Worm (Caenorhabditis elegans) whole organism, young adult: ENCODE measurements around the gene Y54G2A.41.
"Not testable (repeated sequence)": the region's sequence is repeated elsewhere in the genome, so short reads cannot be mapped to it uniquely, and the experiment has no call there.

Source experiments
- B0035.1 ChIP-seq: sonication (generic microtip); optimal IDR thresholded peaks from 2 replicates; lab custom pipeline; 2016; ENCODE audit warnings: missing genetic modification characterization, mild to moderate bottlenecking, missing compliant biosample characterization, missing genotype, missing genetic modification reagents
- B0261.1 ChIP-seq: sonication (generic microtip); optimal IDR thresholded peaks from 2 replicates; lab custom pipeline; 2016; ENCODE audit warnings: mild to moderate bottlenecking, missing genetic modification characterization, moderate library complexity, missing compliant biosample characterization
- F23B12.7 ChIP-seq: sonication (generic microtip); optimal IDR thresholded peaks from 2 replicates; lab custom pipeline; 2017; ENCODE audit warnings: missing genetic modification characterization, mild to moderate bottlenecking, missing compliant biosample characterization, antibody characterized with exemption, moderate library complexity; ENCODE audit not compliant: insufficient read depth
- F33H1.4 ChIP-seq: fragments of 200-800 bp; sonication (Bioruptor generic); IDR thresholded peaks from 2 replicates; pipeline ENCODE4 v1.3.6; 2022; ENCODE audit warnings: missing genetic modification reagents, missing genetic modification characterization, missing compliant biosample characterization
- F37B4.10 ChIP-seq: fragments of 200-800 bp; sonication (Bioruptor generic); IDR thresholded peaks from 2 replicates; pipeline ENCODE4 v1.3.6; 2022; ENCODE audit warnings: missing genetic modification characterization, missing compliant biosample characterization
- F39B2.1 ChIP-seq: fragments of 200-800 bp; sonication (Bioruptor generic); IDR thresholded peaks from 2 replicates; pipeline ENCODE4 v1.3.6; 2022; ENCODE audit warnings: missing genetic modification reagents, missing genetic modification characterization, missing compliant biosample characterization
- ZK185.1 ChIP-seq: sonication (generic microtip); optimal IDR thresholded peaks from 2 replicates; lab custom pipeline; 2016; ENCODE audit warnings: mild to moderate bottlenecking, missing genetic modification characterization, missing compliant biosample characterization; ENCODE audit not compliant: poor library complexity, severe bottlenecking
- atf-7 ChIP-seq: sonication (generic microtip); optimal IDR thresholded peaks from 2 replicates; lab custom pipeline; 2017; ENCODE audit warnings: mild to moderate bottlenecking, missing genetic modification characterization, missing compliant biosample characterization
- attf-6 ChIP-seq: fragments of 200-800 bp; sonication (Bioruptor generic); IDR thresholded peaks from 2 replicates; pipeline ENCODE4 v1.3.6; 2022; ENCODE audit warnings: missing genetic modification reagents, missing genetic modification characterization, missing compliant biosample characterization
- cebp-1 ChIP-seq, 2 experiments: fragments of 200-800 bp in 1 of 2; sonication (Bioruptor generic) in 1 of 2; sonication (generic microtip) in 1 of 2; IDR thresholded peaks in 1 of 2; optimal IDR thresholded peaks in 1 of 2; 2 replicates each; pipeline versions ENCODE4 v1.3.6 to Lab custom; 2017 to 2022; ENCODE audit warnings: missing compliant biosample characterization in 2 of 2, missing genetic modification characterization in 2 of 2, mild to moderate bottlenecking in 1 of 2, missing genetic modification reagents in 1 of 2, moderate library complexity in 1 of 2
- ceh-91 ChIP-seq: fragments of 200-800 bp; sonication (Bioruptor generic); IDR thresholded peaks from 2 replicates; pipeline ENCODE4 v1.3.6; 2022; ENCODE audit warnings: missing genetic modification reagents, missing genetic modification characterization, missing compliant biosample characterization
- chd-7 ChIP-seq: sonication (generic microtip); optimal IDR thresholded peaks from 2 replicates; lab custom pipeline; 2016; ENCODE audit warnings: mild to moderate bottlenecking, missing genetic modification characterization, moderate library complexity, missing compliant biosample characterization
- die-1 ChIP-seq: sonication (generic microtip); optimal IDR thresholded peaks from 2 replicates; lab custom pipeline; 2016; ENCODE audit warnings: missing genotype, mild to moderate bottlenecking, missing genetic modification characterization, missing compliant biosample characterization
- dox-1 ChIP-seq: fragments of 200-800 bp; sonication (Bioruptor generic); IDR thresholded peaks from 2 replicates; pipeline ENCODE4 v1.3.6; 2022; ENCODE audit warnings: missing genetic modification reagents, missing genetic modification characterization, missing compliant biosample characterization
- efl-1 ChIP-seq: fragments of 150-350 bp; optimal IDR thresholded peaks from 2 replicates; lab custom pipeline; 2014; ENCODE audit warnings: missing biosample characterization, missing genetic modification reagents, missing genetic modification characterization
- egrh-3 ChIP-seq: fragments of 200-800 bp; sonication (Bioruptor generic); IDR thresholded peaks from 2 replicates; pipeline ENCODE4 v1.3.6; 2022; ENCODE audit warnings: missing genetic modification reagents, missing genetic modification characterization, missing compliant biosample characterization
- hlh-26 ChIP-seq: fragments of 200-800 bp; sonication (Bioruptor generic); conservative IDR thresholded peaks from 2 replicates; pipeline ENCODE4 v1.3.6; 2022; ENCODE audit warnings: missing genetic modification reagents, missing genetic modification characterization, missing compliant biosample characterization
- hmg-1.2 ChIP-seq: fragments of 200-800 bp; sonication (Bioruptor generic); IDR thresholded peaks from 2 replicates; pipeline ENCODE4 v1.3.6; 2022; ENCODE audit warnings: missing genetic modification reagents, missing genetic modification characterization, missing compliant biosample characterization
- hmg-20 ChIP-seq: fragments of 200-800 bp; sonication (Bioruptor generic); IDR thresholded peaks from 2 replicates; pipeline ENCODE4 v1.3.6; 2022; ENCODE audit warnings: missing genetic modification reagents, missing genetic modification characterization, missing compliant biosample characterization
- let-526 ChIP-seq: fragments of 200-800 bp; sonication (Bioruptor generic); IDR thresholded peaks from 2 replicates; pipeline ENCODE4 v1.3.6; 2022; ENCODE audit warnings: missing genetic modification reagents, missing genetic modification characterization, missing compliant biosample characterization
- lin-54 ChIP-seq: fragments of 200-800 bp; sonication (Bioruptor generic); optimal IDR thresholded peaks from 2 replicates; lab custom pipeline; 2018; ENCODE audit warnings: mild to moderate bottlenecking, missing genetic modification characterization, missing compliant biosample characterization
- lsl-1 ChIP-seq: fragments of 200-800 bp; sonication (Bioruptor generic); optimal IDR thresholded peaks from 2 replicates; lab custom pipeline; 2018; ENCODE audit warnings: mild to moderate bottlenecking, missing genetic modification characterization, moderate library complexity, missing compliant biosample characterization
- madf-3 ChIP-seq: fragments of 200-800 bp; sonication (Bioruptor generic); IDR thresholded peaks from 2 replicates; pipeline ENCODE4 v1.3.6; 2022; ENCODE audit warnings: missing genetic modification reagents, missing genetic modification characterization, missing compliant biosample characterization
- madf-6 ChIP-seq: fragments of 200-800 bp; sonication (Bioruptor generic); IDR thresholded peaks from 2 replicates; pipeline ENCODE4 v1.3.6; 2022; ENCODE audit warnings: missing genetic modification reagents, missing genetic modification characterization, missing compliant biosample characterization
- mcd-1 ChIP-seq: fragments of 200-800 bp; sonication (Bioruptor generic); IDR thresholded peaks from 2 replicates; pipeline ENCODE4 v1.3.6; 2022; ENCODE audit warnings: missing genetic modification reagents, missing genetic modification characterization, missing compliant biosample characterization
- mxl-1 ChIP-seq: sonication (generic microtip); optimal IDR thresholded peaks from 2 replicates; lab custom pipeline; 2016; ENCODE audit warnings: missing genetic modification characterization, missing compliant biosample characterization
- pbrm-1 ChIP-seq: fragments of 200-800 bp; sonication (Bioruptor generic); IDR thresholded peaks from 2 replicates; pipeline ENCODE4 v1.3.6; 2022; ENCODE audit warnings: missing genetic modification reagents, missing genetic modification characterization, missing compliant biosample characterization
- pha-4 ChIP-seq: fragments of 150-350 bp; sonication (generic microtip); optimal IDR thresholded peaks from 2 replicates; lab custom pipeline; 2014; ENCODE audit warnings: missing biosample characterization, missing genetic modification reagents, missing genetic modification characterization
- rcor-1 ChIP-seq: fragments of 200-800 bp; sonication (Bioruptor generic); IDR thresholded peaks from 2 replicates; pipeline ENCODE4 v1.3.6; 2022; ENCODE audit warnings: missing genetic modification reagents, missing genetic modification characterization, missing compliant biosample characterization
- rec-8 ChIP-seq, 2 experiments: sonication (generic microtip); optimal IDR thresholded peaks; 2 replicates each; lab custom pipeline; 2016; ENCODE audit warnings: mild to moderate bottlenecking in 2 of 2, missing genetic modification characterization in 2 of 2, missing genetic modification reagents in 2 of 2, missing genotype in 2 of 2, missing biosample characterization in 1 of 2, missing compliant biosample characterization in 1 of 2, moderate library complexity in 1 of 2
- snpc-1.3 ChIP-seq: sonication (generic microtip); optimal IDR thresholded peaks from 2 replicates; lab custom pipeline; 2017; ENCODE audit warnings: missing genetic modification characterization, mild to moderate bottlenecking, missing compliant biosample characterization, antibody characterized with exemption, moderate library complexity, missing genotype, missing genetic modification reagents; ENCODE audit not compliant: insufficient read depth
- tbx-9 ChIP-seq: sonication (generic microtip); optimal IDR thresholded peaks from 2 replicates; lab custom pipeline; 2016; ENCODE audit warnings: borderline replicate concordance, missing genetic modification characterization, inconsistent platforms, missing compliant biosample characterization
- tlf-1 ChIP-seq: fragments of 200-800 bp; sonication (Bioruptor generic); optimal IDR thresholded peaks from 2 replicates; lab custom pipeline; 2018; ENCODE audit warnings: mild to moderate bottlenecking, missing genetic modification characterization, missing compliant biosample characterization
- unc-130 ChIP-seq: sonication (generic microtip); optimal IDR thresholded peaks from 2 replicates; lab custom pipeline; 2016; ENCODE audit warnings: missing genetic modification reagents, missing genetic modification characterization, missing compliant biosample characterization
- xnd-1 ChIP-seq: sonication (generic microtip); optimal IDR thresholded peaks from 2 replicates; lab custom pipeline; 2016; ENCODE audit warnings: missing genotype, missing genetic modification reagents, missing genetic modification characterization, missing compliant biosample characterization
- zfh-2 ChIP-seq: fragments of 200-800 bp; sonication (Bioruptor generic); conservative IDR thresholded peaks from 2 replicates; pipeline ENCODE4 v1.3.6; 2022; ENCODE audit warnings: missing genetic modification reagents, missing genetic modification characterization, missing compliant biosample characterization
- ztf-18 ChIP-seq: sonication (generic microtip); optimal IDR thresholded peaks from 2 replicates; lab custom pipeline; 2016; ENCODE audit warnings: missing genotype, mild to moderate bottlenecking, missing genetic modification characterization, missing compliant biosample characterization
- ztf-26 ChIP-seq: sonication (generic microtip); optimal IDR thresholded peaks from 2 replicates; lab custom pipeline; 2017; ENCODE audit warnings: missing genetic modification characterization, missing compliant biosample characterization

Gene Y54G2A.41

DNA sequence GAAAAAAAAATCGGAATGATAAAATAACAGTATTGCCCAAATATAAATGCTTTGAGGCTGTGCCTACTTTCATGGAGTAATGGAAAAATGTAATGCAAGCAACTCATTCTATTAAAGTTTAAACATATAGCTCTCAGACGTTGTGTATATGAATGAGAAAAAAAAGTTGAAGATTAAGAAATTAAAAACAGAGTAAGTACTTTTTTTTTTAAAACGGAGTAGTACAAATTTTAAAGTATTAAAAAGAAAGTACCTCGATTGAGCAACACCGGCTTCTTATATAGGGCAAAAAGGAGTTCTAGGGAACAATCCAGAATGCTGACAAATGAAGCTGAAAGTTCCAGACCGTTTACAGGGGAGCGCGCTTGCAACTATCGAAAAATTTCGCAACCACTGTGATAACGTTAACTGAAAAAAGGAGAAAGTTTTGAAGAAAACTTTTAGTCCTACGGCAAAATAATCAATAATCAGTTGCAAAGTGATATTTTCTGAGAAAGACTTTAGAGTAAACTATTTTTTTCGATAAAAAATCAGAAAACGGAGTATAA is 40.5 kb upstream of the Y54G2A.41 start (continued):
- no peak for TF ChIP-seq B0261.1 (tag; lab: Kevin White, UChicago)

DNA sequence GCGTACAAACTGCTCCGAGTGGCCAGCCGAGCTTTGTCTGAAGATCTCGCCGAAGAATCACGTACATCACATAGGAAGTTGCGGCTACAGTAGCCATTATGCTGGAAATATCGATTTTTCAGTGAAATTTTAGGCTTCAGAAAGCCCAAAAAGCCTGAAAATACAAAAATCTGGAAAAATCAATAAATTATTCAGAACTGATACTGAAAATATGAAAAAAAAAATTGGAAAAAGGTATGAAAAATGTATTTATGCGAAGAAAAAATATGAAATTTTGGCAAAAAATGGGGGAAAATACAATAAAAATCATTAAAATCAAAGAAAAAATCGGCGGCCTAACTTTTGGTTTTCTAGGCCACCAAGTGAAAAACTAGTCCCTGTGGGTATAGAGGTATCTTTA is 38.7 kb upstream of the Y54G2A.41 start, which contains the start of gene Y94H6A.12:
Gene Y94H6A.12 (minus strand): TSS at position 101 of the 400 bp plus-strand sequence.
- TF ChIP-seq ZK185.1 (tag; lab: Kevin White, UChicago): no peak
- no peak for TF ChIP-seq let-526 (GFP tag; lab: Robert Waterston, UW)
- no peak for TF ChIP-seq F37B4.10 (GFP tag; lab: Robert Waterston, UW)
- TF ChIP-seq pha-4 (tag; lab: Kevin White, UChicago): no peak
- no peak for TF ChIP-seq hmg-1.2
- TF ChIP-seq ceh-91 (GFP tag; lab: Robert Waterston, UW): no peak
- TF ChIP-seq madf-3: no peak
- no peak for TF ChIP-seq dox-1
- TF ChIP-seq hmg-20 (GFP tag; lab: Robert Waterston, UW): no peak
- no peak for TF ChIP-seq mcd-1 (GFP tag; lab: Robert Waterston, UW)
- TF ChIP-seq egrh-3: no peak

DNA sequence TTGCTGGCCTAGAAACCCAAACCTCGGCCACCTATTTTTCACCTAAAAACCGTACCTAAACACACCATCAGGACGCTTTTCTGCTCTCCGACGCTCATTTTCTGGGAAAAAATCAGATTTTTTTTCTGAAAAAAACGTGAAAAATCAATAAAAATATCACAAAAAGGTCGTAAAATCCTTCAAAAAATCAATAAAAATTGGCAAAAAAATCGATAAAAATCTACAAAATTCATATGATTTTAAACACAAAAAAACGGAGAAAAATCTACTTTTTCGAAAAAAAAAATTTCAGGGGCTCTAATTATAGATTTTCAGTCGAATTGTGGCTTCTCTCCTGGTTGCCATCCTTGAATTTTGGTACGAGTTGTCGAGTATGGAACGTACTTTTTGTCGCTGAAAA is 35.2 kb upstream of the Y54G2A.41 start, which contains the start of gene Y94H6A.7:
Gene Y94H6A.7 (minus strand): TSS at position 101 of the 400 bp plus-strand sequence.
- not testable (repeated sequence) for TF ChIP-seq mxl-1; hmg-20 (GFP tag; lab: Robert Waterston, UW); tbx-9 (tag; lab: Kevin White, UChicago)

DNA sequence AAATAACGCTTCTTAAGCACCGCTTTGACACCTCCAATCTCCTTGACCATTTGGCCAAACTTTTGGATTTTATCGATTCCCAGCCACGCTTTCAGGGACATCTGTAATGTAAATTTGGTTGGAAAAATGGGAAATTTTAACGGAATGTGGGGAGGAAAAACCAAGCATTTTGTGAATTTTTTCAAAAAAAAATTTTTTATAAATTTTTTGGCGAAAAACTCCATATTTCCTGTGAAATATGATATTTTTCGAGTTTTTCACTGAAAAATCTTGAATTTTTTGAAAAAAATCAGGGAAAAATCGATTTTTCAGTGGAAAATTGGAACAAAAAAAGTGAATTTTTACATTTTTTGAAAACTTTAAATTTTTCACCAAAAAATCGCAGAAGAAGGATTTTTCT is 31.9 kb upstream of the Y54G2A.41 start, which contains the start of gene ndua-12:
Gene ndua-12 (minus strand): TSS at position 101 of the 400 bp plus-strand sequence.
- TF ChIP-seq madf-6 (GFP tag; lab: Robert Waterston, UW); efl-1 (GFP tag; lab: Kevin White, UChicago); madf-3: not testable (repeated sequence)

DNA sequence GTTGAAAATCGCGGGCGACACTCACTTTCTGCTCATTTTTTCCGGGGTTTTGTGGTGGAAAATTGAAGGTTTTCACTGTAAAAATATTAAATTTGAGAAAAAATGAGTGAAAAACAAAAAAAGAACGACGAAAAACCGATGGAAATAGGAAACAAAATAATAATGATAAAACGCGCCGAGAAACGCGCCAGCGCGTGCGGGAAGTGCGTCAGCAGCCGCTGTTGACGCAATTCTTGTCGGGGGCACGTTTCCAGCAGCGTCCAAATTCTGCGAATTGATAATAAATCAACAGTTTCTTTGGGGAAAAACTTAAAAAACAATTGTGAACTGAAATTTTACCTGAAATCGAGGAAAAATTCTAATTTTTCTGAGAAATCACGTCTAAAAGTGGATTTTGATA is 25.9 kb upstream of the Y54G2A.41 start, which contains the start of gene ubxn-2:
Gene ubxn-2 (minus strand): TSS at position 36 of the 400 bp plus-strand sequence.
- no peak for TF ChIP-seq chd-7 (tag; lab: Kevin White, UChicago)
- TF ChIP-seq snpc-1.3: peak; percentile 21
- no peak for TF ChIP-seq cebp-1 (GFP tag; IDR thresholded peaks at IDR 0.05; lab: Robert Waterston, UW)
- peak; percentile 78 for TF ChIP-seq cebp-1 (tag; optimal IDR thresholded peaks at IDR 0.05; lab: Kevin White, UChicago)
- TF ChIP-seq ceh-91 (GFP tag; lab: Robert Waterston, UW): 0 out of 2 replicates have a peak, but pooled peaks have one; percentile 19
- TF ChIP-seq B0035.1 (tag; lab: Kevin White, UChicago): no peak
- peak; percentile 33 for TF ChIP-seq atf-7 (tag; lab: Kevin White, UChicago)
- peak; percentile 70 for TF ChIP-seq ztf-26
- TF ChIP-seq F39B2.1 (GFP tag; lab: Robert Waterston, UW): no peak
- TF ChIP-seq die-1 (tag; lab: Kevin White, UChicago): no peak
- peak; percentile 34 for TF ChIP-seq xnd-1 (tag; lab: Kevin White, UChicago)
- TF ChIP-seq rec-8 (tag; optimal IDR thresholded peaks at IDR 0.05; lab: Kevin White, UChicago): peak in 1 of 2 experiments; percentile 1
- TF ChIP-seq mcd-1 (GFP tag; lab: Robert Waterston, UW): peak; percentile 89
- TF ChIP-seq lsl-1: peak; percentile 52
- TF ChIP-seq F23B12.7 (tag; lab: Kevin White, UChicago): peak; percentile 35
- peak; percentile 19 for TF ChIP-seq unc-130 (GFP tag; lab: Kevin White, UChicago)
- peak; percentile 30; the same call in 1 of the 2 replicates for TF ChIP-seq zfh-2 (GFP tag; lab: Robert Waterston, UW)
- TF ChIP-seq pbrm-1: peak; percentile 76
- peak; percentile 79 for TF ChIP-seq lin-54 (GFP tag; lab: Kevin White, UChicago)
- peak; percentile 56 for TF ChIP-seq tlf-1 (GFP tag; lab: Kevin White, UChicago)
- TF ChIP-seq rcor-1 (GFP tag; lab: Robert Waterston, UW): peak; percentile 56; the same call in 1 of the 2 replicates
- peak; percentile 61; the same call in 1 of the 2 replicates for TF ChIP-seq hmg-20 (GFP tag; lab: Robert Waterston, UW)
- peak; percentile 65 for TF ChIP-seq F33H1.4 (GFP tag; lab: Robert Waterston, UW)
- TF ChIP-seq attf-6: 0 out of 2 replicates have a peak, but pooled peaks have one; percentile 33
- TF ChIP-seq hlh-26 (GFP tag; lab: Robert Waterston, UW): no peak
- TF ChIP-seq ztf-18 (tag; lab: Kevin White, UChicago): peak; percentile 96
- TF ChIP-seq efl-1 (GFP tag; lab: Kevin White, UChicago): peak; percentile 31
